Fruit fly (Drosophila melanogaster): ENCODE results near the gene twin.
A peak's percentile ranks its signal among the peaks of the same experiment; 100 is the strongest.

twin gene

DNA sequence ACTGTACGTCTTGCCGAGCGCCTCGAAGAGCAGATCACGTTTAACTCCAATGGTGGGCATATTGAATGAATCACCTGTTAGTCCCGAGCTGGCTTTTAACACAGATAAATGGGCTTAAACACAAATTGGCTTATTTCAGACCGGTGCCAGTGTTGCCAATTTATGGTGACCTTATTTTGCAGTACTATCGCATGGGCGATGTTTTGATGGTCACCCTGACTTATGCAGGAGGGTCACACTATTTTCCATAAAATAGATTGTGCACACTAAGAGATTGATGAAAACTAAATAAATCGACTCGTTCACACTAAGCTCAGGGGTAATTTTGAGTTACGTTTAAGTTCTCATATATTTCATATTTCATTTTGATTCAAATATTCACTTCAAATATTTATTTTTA lies 30.7 kb upstream of the twin start, which contains the start of gene beta-PheRS (continued):
- peak; percentile 78 for TF ChIP-seq gfzf (GFP tag; optimal IDR thresholded peaks at IDR 0.05)
- no peak for TF ChIP-seq CG4730 (GFP tag; IDR thresholded peaks at IDR 0.05)
- TF ChIP-seq lilli (GFP tag; optimal IDR thresholded peaks at IDR 0.05): peak; percentile 66
- peak; percentile 83 for TF ChIP-seq CG3995 (GFP tag; optimal IDR thresholded peaks at IDR 0.05)
- TF ChIP-seq CrebB (tag; optimal IDR thresholded peaks at IDR 0.05): peak; percentile 53
- TF ChIP-seq abd-A (tag; optimal IDR thresholded peaks at IDR 0.05): no peak
- TF ChIP-seq amos (GFP tag; IDR thresholded peaks at IDR 0.05; ENCODE audit: partially characterized antibody): peak; percentile 97
- peak; percentile 64 for TF ChIP-seq CG13624 (GFP tag; optimal IDR thresholded peaks at IDR 0.05)
- TF ChIP-seq sisA (GFP tag; IDR thresholded peaks at IDR 0.05): peak; percentile 14; the same call in 1 of the 2 replicates
- no peak for TF ChIP-seq corto (GFP tag; optimal IDR thresholded peaks at IDR 0.05)
- no peak for TF ChIP-seq CG9437 (GFP tag; optimal IDR thresholded peaks at IDR 0.05)
- no peak for TF ChIP-seq CG14667 (GFP tag; IDR thresholded peaks at IDR 0.05)
- TF ChIP-seq CG14050 (GFP tag; IDR thresholded peaks at IDR 0.05): peak; percentile 16; the same call in 1 of the 3 replicates
- 0 out of 2 replicates have a peak, but pooled peaks have one; percentile 31 for TF ChIP-seq wdn (GFP tag; IDR thresholded peaks at IDR 0.05)
- TF ChIP-seq fu2 (GFP tag; optimal IDR thresholded peaks at IDR 0.05): peak; percentile 33
- peak; percentile 50 for TF ChIP-seq NC2β (GFP tag; optimal IDR thresholded peaks at IDR 0.05)
- no peak for TF ChIP-seq vfl (GFP tag; optimal IDR thresholded peaks at IDR 0.05)
- peak; percentile 74 for TF ChIP-seq Antp (GFP tag; optimal IDR thresholded peaks at IDR 0.05)
- peak; percentile 16 for TF ChIP-seq pfk (GFP tag; optimal IDR thresholded peaks at IDR 0.05)
- TF ChIP-seq CG6813 (GFP tag; optimal IDR thresholded peaks at IDR 0.05): no peak
- peak; percentile 63 for TF ChIP-seq Myb (GFP tag; optimal IDR thresholded peaks at IDR 0.05)
- TF ChIP-seq BEAF-32 (GFP tag; optimal IDR thresholded peaks at IDR 0.05): peak; percentile 95
- TF ChIP-seq CG6689 (GFP tag; IDR thresholded peaks at IDR 0.05): peak; percentile 36; the same call in 1 of the 2 replicates
- no peak for TF ChIP-seq Fer1 (GFP tag; optimal IDR thresholded peaks at IDR 0.05)
- peak; percentile 2 for TF ChIP-seq CG6683 (GFP tag; optimal IDR thresholded peaks at IDR 0.05)
- TF ChIP-seq lov (optimal IDR thresholded peaks at IDR 0.05): no peak
- TF ChIP-seq lov (GFP tag; IDR thresholded peaks at IDR 0.05): 0 out of 3 replicates have a peak, but pooled peaks have one; percentile 31
- 0 out of 2 replicates have a peak, but pooled peaks have one; percentile 15 for TF ChIP-seq CG32772 (GFP tag; IDR thresholded peaks at IDR 0.05)
- TF ChIP-seq odd (GFP tag; optimal IDR thresholded peaks at IDR 0.05): no peak
- peak; percentile 57 for TF ChIP-seq CG1647 (GFP tag; optimal IDR thresholded peaks at IDR 0.05)
- TF ChIP-seq CG12391 (tag; optimal IDR thresholded peaks at IDR 0.05): peak; percentile 76
- TF ChIP-seq yki (optimal IDR thresholded peaks at IDR 0.05): no peak
- no peak for TF ChIP-seq CG10147 (GFP tag; optimal IDR thresholded peaks at IDR 0.05)
- no peak for TF ChIP-seq kni (GFP tag; optimal IDR thresholded peaks at IDR 0.05)
- TF ChIP-seq HLH3B (GFP tag; IDR thresholded peaks at IDR 0.05): peak; percentile 42; the same call in 1 of the 2 replicates
- TF ChIP-seq Dp (GFP tag; optimal IDR thresholded peaks at IDR 0.05): peak; percentile 55
- TF ChIP-seq CG3065 (GFP tag; optimal IDR thresholded peaks at IDR 0.05): peak; percentile 33
- no peak for TF ChIP-seq grau (tag; optimal IDR thresholded peaks at IDR 0.05)
- no peak for TF ChIP-seq org-1 (GFP tag; optimal IDR thresholded peaks at IDR 0.05)
- no peak for TF ChIP-seq B-H2 (GFP tag; optimal IDR thresholded peaks at IDR 0.05)
- no peak; the same call in 2 of the 3 replicates for TF ChIP-seq Aef1 (GFP tag; IDR thresholded peaks at IDR 0.05)
- TF ChIP-seq nmo (GFP tag; optimal IDR thresholded peaks at IDR 0.05): peak; percentile 78
- TF ChIP-seq chm (GFP tag; IDR thresholded peaks at IDR 0.05): no peak; the same call in 1 of the 2 replicates
- peak; percentile 17 for TF ChIP-seq Usf (GFP tag; optimal IDR thresholded peaks at IDR 0.05)
- peak; percentile 93 for TF ChIP-seq CG12659 (GFP tag; optimal IDR thresholded peaks at IDR 0.05)
- TF ChIP-seq CG6272 (GFP tag; IDR thresholded peaks at IDR 0.05): peak; percentile 48; the same call in 1 of the 2 replicates
- TF ChIP-seq CG1024 (GFP tag; IDR thresholded peaks at IDR 0.05): peak; percentile 70
- TF ChIP-seq tgo (GFP tag; IDR thresholded peaks at IDR 0.05): no peak; the same call in 2 of the 3 replicates
- TF ChIP-seq lmd (GFP tag; IDR thresholded peaks at IDR 0.05): peak; percentile 30; the same call in 1 of the 2 replicates
- TF ChIP-seq CG2889 (GFP tag; IDR thresholded peaks at IDR 0.05): no peak
- peak; percentile 78 for TF ChIP-seq dm (GFP tag; optimal IDR thresholded peaks at IDR 0.05)
